Fruit fly (Drosophila melanogaster): ENCODE results near the gene dimm.

Gene dimm

DNA sequence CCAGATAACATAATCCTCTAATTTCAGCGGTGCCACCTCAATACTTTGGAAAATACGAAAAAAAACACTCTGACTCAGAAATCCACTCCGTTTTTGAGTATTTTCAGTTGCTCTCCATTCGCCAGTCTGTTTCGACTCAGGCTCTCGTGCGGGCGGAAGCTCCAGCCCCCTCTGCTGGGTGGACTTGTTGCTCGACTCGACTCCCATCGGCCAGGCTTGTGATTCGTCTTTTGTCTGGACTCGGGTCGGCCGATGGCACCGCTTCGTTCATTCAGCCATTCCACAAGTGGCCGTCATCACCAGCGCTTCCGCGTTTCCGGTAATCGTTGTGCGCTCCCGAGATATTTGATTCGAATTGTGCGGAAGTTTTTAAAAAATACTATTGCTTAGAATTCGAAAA lies at the start of gene dimm:
Gene dimm (plus strand): TSS at position 255 of the 400 bp plus-strand sequence.
- TF ChIP-seq noc (tag; optimal IDR thresholded peaks at IDR 0.05) = no peak

DNA sequence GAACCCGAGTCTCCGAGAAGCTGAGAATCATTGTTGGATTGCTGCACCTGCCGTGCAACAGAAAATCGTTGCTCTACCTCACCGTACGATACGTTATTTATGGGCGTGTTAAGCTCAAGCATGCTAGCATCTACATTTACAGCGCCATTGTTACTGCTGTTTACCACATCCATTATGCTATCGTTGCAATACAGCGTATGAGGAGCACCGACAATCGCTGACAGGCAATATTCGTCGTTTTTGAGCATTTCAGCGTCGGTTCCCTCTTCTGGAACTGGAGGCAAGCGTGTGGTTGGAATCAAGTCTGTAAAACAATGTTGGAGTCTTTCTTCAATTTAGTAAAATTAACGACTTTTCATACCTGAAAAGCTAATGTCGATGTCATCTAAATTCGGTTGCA lies 42.5 kb upstream of the dimm start:
- TF ChIP-seq noc (tag; optimal IDR thresholded peaks at IDR 0.05) = no peak

DNA sequence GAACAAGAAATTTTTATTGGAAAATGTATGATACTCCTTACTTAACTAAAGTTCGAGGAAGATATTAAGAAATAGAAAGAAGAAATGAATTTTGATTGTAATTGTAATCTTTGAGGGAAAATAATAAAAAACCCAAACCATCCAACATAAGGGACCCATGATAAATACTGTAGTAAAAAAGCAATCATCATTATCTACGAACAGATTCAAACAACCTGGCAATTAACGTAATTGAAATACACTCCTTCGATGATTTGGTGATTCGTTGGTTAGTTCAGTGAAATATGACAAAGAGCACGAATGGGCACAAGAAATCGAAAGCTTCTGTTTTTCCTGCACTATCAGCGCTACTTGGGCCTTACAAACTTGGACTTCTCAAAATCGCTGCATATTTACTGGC lies 41.1 kb upstream of the dimm start, which contains the start of gene Gr39a:
Gene Gr39a (plus strand): TSS at position 301 of the 400 bp plus-strand sequence.
- TF ChIP-seq noc (tag; optimal IDR thresholded peaks at IDR 0.05) = no peak

DNA sequence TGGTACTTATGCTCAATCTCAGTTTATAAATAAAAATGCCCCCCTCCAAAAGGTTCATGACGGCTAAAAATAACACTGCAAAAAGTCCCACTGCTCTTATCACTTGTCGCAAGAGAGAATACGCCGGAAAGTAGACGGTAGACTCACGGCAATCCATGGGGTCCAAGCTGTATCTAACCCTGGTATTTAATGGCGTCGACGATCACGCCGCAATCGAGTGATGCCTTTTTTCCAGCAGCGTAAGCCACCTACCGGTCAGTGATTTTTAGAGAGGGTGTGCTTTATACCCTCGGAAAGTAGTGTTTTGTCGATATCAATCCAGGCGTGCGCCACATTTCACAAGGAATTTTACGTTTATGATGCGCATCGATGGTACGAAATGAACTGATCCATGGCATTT lies 32.0 kb upstream of the dimm start:
- no peak for TF ChIP-seq noc (tag; optimal IDR thresholded peaks at IDR 0.05)

DNA sequence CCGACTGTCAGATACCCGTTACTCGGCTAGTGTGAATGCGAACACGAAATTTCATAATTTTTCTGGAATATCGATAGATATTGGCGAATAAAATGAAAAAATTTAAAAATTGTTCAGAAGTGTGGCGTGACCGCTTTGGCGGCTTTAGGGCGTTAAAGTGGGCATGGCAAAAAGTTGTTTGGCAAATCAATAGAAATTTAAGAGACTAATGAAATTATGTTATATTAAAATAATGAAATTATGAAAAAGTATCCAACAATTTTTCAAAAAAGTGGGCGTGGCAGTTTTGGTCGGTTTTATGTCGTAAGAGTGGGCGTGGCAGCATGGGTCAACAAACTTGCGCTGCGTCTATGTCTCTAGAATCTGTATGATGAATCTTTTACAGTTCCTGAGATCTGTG lies 29.5 kb upstream of the dimm start:
- no peak for TF ChIP-seq noc (tag; optimal IDR thresholded peaks at IDR 0.05)

DNA sequence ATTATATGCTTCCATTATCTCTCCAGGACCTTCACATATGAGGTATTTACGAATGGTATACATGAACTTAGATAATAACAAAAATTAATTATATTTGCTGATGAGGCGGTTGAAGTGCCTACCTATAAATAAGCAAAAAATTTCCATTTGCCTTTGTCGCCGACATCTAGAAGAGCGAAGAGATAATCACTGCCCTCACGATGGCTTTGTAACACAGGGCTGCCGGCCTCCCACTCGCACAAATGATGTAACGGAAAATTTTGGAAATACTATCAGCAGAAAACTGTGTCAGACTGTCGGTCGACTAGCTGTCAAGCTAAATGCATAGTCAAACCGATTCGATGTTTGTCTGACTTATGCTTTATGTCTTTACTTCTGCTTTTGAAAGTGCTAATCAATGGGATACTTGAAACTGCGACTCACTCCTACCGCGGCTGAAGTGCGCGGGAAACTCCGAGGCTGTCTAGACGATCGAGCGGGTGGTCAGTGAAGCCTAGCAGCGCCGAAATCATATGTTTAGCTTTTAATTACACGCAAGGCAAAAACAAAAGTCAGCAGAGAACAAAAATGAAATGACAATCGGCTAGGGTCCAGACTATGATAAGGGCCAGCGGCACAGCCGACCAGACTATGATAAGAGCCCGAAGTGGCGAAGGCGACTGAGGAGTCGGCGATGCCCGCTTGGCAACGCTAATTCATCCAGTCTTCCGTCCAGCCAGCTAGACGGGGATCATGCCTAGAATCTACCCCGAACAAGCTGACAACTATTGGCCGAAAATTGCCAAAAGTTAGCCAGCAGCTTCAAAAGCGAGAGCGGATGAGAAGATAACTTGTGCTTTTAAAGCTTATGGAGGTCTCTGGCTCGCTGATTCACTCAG lies 27.7 kb upstream of the dimm start:
- TF ChIP-seq noc (tag; optimal IDR thresholded peaks at IDR 0.05) = peak; percentile 37

DNA sequence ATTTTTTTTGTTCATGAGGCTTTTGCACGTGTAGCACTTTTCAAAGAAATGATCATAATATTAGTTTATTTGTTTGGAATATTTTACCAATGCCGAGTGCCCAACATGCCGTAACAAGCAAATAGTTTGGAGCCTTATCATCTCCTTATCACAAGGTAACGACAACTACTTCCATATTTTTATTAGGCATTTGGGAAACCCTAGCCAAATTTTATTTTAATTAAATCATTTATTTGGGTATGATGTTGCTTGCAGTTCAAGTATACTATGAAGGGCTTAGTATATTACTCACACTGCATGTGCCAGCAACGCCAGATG lies 27.1 kb upstream of the dimm start:
- no peak for TF ChIP-seq noc (tag; optimal IDR thresholded peaks at IDR 0.05)

DNA sequence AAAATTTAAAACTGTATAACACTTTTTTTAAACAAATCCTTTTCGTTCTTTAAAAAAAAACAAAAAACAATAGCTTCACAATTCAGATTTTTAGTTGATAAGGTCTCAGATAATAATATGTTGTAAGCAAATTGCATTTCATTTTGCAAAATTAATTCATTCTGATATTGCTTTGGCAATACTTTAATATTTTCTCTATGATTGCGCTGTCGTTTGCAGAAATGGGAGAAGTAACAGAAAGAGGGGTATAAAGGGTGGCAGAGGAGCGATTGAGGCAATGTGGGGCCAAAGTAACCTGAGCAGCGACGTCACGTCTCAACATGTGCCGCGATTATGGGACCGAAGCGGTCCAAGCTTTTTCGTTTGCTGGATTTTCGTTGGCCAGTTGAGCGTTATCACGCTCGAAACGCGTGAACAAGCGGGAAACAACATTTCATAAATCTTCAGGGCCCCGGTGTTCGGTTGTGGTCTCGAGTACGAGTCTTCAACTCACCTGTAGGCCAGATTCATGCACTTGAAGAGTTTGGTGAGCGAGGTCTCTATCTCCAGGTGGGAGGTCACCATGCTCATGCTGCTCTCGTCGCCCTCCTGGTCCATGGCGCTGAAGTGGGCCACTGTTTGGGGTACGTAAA lies 23.6 kb upstream of the dimm start:
- peak; percentile 4 for TF ChIP-seq noc (tag; optimal IDR thresholded peaks at IDR 0.05)

DNA sequence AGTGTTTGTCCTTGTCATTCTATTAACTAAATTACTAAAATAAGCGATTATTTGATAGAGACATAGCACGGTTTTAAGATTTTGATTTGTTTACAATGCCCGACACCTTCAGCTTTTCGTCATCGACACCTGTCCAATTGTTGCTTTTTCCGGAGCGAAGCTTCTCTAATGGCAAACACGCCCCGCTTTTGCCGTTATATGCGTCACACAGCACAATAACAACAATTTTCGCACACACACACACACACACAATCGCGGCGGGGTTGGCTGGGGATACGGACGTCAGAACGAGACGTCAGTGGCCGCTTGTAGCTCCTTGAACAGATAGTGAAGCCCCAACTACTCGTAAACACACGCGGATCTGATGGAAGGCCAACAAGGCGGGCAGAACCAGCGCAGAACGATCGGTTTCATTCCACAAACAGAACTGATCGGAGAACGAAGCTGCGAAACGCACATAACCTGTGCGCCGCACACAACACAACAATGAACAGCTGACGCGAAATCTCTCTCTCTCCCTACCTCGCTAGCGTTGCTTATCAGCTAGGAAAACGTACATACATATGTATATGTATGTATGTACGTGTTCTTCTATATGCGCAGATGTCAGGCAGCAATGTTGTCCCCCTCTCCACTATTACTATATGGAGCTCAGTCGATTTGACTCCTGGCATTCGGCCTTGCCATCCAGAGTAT lies 22.4 kb upstream of the dimm start:
- TF ChIP-seq noc (tag; optimal IDR thresholded peaks at IDR 0.05) = peak; percentile 83

DNA sequence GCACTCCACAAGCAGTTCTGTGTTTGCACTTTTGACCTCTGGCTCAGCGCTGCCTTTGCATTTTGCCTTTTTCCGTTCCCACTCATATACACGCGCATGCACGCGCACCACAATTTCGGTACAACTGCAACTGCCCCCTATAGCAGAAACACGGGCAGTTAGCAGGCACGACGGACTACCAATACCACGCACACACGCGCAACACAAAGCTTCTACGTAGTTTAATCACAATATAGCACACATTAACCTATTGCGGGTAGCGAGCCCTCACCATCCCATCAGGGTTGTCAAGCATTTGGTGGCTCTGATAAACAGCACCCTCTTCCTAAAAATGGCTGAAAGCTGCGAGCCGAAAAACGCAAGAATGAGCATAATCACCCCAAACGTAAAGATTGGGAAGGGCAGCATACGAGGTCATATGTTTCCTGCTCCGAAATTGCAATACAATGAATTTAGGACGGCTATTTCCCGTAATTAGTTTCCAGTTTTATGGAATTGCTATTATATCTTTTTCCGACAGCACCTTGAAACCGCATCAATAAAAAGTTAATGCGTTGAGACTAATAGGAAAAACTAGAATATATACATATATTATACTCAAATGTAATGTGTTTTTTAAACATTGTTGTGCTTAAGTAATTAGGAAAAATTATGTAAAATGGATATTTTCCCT lies 21.7 kb upstream of the dimm start, which contains the start of gene Mondo:
Gene Mondo (minus strand): TSS at position 297 of the 673 bp plus-strand sequence.
- TF ChIP-seq noc (tag; optimal IDR thresholded peaks at IDR 0.05) = no peak

DNA sequence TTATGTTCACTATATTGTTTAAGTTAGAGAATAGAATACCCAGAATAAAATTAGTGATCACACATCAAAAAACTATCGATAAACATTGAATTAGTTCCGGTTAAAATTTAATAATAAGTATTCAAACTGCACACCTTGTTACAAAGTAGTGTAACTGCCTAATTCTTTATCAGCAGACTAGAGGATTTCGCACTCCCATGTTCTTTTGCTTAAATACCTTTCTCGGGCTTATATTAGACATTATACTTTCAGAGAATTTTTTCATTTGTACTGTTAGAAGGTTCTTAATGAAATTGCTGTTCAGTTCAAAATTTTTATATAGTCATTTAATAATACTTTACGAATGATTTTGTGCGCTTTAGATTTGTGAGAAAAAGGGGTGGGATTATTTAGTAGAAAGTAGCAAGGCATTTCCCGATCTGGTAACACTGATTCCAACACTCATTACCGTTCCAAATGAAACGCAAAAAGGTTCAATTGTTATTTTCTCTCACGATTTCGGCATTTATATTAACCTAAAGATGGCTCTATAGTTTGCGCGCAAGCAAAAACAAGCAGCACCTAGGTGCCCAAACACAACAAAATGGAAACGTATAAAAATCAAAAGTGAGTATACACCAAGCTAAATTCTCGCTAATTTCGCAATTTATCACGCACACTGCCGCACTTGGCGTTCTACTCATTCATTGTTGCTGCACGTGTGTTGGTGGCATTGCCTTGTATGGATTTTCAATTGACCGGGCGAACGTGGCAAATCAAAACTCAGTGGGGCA lies 20.9 kb upstream of the dimm start, which contains the start of gene crc:
Gene crc (plus strand): TSS at position 440 of the 773 bp plus-strand sequence.
- TF ChIP-seq noc (tag; optimal IDR thresholded peaks at IDR 0.05) = no peak

DNA sequence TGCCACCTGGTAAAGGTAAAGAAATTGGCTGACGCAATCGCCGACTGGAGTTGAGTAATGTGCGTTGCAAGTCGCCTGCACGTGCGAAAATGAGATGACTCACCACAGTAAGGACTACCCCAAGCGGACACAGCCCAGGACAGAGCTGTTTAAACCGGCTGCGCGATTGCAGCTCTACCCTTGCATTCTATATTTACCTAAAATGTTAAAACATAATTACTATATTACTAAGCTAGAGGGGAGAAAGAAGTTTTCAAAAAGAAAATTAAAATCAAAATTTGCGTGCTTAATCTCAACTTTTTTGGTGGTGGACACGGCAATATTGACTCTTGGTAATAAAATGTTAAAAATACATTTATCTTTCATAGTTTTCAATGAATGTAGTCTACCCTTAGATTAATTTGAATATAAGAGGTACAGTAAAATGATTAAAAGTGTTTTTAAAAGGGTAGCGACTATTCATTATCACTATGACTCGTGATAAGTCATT lies 20.3 kb upstream of the dimm start:
- TF ChIP-seq noc (tag; optimal IDR thresholded peaks at IDR 0.05) = no peak

DNA sequence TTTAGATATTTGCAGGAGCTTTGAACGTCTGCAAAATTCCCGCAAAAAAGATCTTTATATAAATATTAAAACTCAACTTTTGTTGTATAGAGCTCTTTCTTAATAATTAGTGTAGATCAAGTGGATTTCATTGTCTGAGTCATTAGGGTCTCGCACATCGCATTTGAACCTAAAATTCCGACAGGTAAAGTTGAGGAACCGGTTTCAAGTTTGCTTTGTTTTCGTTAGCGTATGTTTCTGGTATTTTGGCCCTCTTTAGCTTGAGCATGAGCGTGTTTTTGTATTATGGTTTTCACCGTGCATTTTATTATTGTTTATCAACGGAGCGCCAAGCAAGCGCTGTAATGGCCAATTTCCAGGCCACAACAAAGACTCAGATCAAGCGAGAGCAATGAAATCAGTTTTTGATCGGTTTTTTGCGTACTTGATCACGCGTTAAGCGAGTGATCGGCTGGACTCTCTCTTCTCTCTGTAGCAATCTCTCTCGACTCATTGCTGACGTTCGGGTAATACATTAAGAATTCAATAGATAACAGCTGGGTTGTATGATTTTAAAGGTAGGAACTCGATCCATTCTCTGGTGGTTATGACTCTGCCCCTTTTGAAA lies 18.6 kb upstream of the dimm start:
- no peak for TF ChIP-seq noc (tag; optimal IDR thresholded peaks at IDR 0.05)

DNA sequence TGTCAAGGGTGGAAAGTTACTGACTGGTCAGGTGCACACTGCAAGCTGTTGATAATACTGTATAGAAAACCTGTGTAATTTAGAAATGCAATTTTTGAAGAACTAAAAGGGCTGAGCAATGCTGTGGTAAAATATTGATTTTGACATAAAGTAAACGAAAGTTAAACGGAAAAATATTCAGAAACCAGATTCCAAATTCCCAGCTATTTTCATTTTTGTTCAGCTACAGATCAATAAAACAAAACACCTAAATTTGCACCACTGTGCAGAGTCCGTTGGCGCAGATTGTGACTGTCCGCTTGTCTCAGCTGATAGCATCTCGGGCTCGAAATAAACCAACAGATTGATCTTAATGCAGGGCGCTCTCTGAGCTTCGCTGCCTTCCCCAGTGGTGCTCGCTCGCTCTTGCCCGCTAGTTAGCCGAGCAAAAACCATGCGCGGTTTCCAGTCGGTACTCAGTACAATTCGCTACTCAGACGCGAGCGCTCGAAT lies 17.6 kb upstream of the dimm start, which contains the start of gene CG46314:
Gene CG46314 (plus strand): TSS at position 452 of the 492 bp plus-strand sequence.
- peak; percentile 12 for TF ChIP-seq noc (tag; optimal IDR thresholded peaks at IDR 0.05)
